Fruit fly (Drosophila melanogaster): ENCODE results near the gene CG8369.

DNA sequence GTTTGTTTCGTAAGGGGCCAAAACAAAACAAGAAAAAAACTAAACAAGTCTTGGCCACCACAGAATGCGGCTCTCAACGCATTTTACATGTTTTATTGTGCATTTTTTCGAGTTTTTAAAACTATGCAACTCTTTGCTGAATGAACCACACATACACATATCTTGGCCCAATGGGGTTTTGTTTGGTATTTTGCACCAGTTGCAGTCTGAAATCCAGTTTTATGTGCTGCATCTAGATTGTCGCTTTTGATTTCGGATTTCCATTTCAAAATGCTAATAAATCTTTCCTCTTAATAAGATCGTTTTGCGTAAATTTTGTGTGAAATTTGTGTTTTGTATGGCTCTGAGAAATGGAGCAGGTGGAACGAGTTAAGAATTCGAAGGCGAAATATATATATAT is 31.9 kb downstream of the CG8369 start:
- TF ChIP-seq CG8478 (optimal IDR thresholded peaks at IDR 0.05) (no peak), pan (optimal IDR thresholded peaks at IDR 0.05) (no peak), psq (optimal IDR thresholded peaks at IDR 0.05) (no peak), Dll (optimal IDR thresholded peaks at IDR 0.05) (no peak), EcR (GFP tag; optimal IDR thresholded peaks at IDR 0.05) (no peak)
